Fruit fly (Drosophila melanogaster): ENCODE data around the gene CG18666.

The CG18666 gene

DNA sequence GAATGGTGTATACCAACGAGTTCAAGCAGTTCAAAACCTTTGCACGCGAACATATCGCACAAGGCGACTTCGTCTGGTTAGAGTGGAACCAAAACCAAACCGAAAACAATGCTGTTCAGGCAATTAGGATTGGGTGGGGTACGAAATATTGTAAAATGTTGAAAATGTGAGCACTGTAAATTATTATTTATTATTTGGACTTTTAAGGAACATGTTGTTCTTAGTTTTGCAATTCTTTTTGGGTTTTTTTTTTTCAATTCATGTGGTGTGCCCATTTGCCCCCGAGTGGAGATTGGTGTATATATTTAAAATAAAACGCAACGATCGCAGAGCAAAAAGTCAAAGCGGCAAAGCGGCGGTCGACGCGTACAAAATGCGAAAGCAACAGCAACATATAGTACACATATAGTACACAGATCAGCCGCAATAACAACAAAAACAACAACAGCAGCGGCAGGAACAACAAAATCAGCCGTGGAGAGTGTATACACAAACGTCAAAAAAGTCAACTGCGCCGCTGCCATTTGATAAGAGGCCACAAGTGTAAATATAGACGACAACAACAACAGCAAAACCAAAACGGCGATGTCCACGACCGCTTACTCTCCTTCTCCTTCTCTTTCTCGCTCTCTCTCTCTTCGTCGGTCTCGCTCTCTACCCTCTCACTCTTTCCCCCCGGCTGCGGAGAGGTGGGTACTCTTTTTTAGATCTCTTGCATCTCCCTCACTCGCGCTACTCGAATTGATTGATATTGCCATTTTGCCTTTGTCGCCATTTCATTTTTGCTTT lies 10.3 kb downstream of the CG18666 start (continued):
- TF ChIP-seq CG8290 (GFP tag; optimal IDR thresholded peaks at IDR 0.05) (no peak), CG8290 (tag; optimal IDR thresholded peaks at IDR 0.05) (peak in 1 of 2 experiments; percentile 41), emc (GFP tag; optimal IDR thresholded peaks at IDR 0.05) (no peak), zfh2 (GFP tag; optimal IDR thresholded peaks at IDR 0.05) (peak; percentile 6), dati (GFP tag; IDR thresholded peaks at IDR 0.05) (no peak), Pdp1 (GFP tag; optimal IDR thresholded peaks at IDR 0.05) (peak in 1 of 2 experiments; percentile 28), vfl (GFP tag; optimal IDR thresholded peaks at IDR 0.05) (no peak), tio (GFP tag; optimal IDR thresholded peaks at IDR 0.05) (peak; percentile 45), chm (GFP tag; IDR thresholded peaks at IDR 0.05) (peak; percentile 74), jing (GFP tag; optimal IDR thresholded peaks at IDR 0.05) (no peak), CG18599 (GFP tag; optimal IDR thresholded peaks at IDR 0.05) (peak; percentile 57), Optix (GFP tag; IDR thresholded peaks at IDR 0.05) (no peak), yki (optimal IDR thresholded peaks at IDR 0.05) (peak; percentile 32), lola (GFP tag; optimal IDR thresholded peaks at IDR 0.05) (peak in 1 of 3 experiments; percentile 40), Atf-2 (GFP tag; optimal IDR thresholded peaks at IDR 0.05) (peak; percentile 3), Bteb2 (GFP tag; optimal IDR thresholded peaks at IDR 0.05) (no peak), slbo (GFP tag; IDR thresholded peaks at IDR 0.05) (peak; percentile 64), sug (tag; optimal IDR thresholded peaks at IDR 0.05) (peak; percentile 63), dmrt11E (tag; optimal IDR thresholded peaks at IDR 0.05) (peak; percentile 28), CG12744 (GFP tag; optimal IDR thresholded peaks at IDR 0.05) (peak; percentile 1), lab (GFP tag; optimal IDR thresholded peaks at IDR 0.05) (peak; percentile 69), Usf (GFP tag; optimal IDR thresholded peaks at IDR 0.05) (no peak), odd (GFP tag; optimal IDR thresholded peaks at IDR 0.05) (peak; percentile 60), CG32772 (GFP tag; IDR thresholded peaks at IDR 0.05) (no peak), fd96Cb (tag; optimal IDR thresholded peaks at IDR 0.05) (no peak), CG1233 (GFP tag; optimal IDR thresholded peaks at IDR 0.05) (peak; percentile 61), CG8089 (GFP tag; optimal IDR thresholded peaks at IDR 0.05) (peak; percentile 17), Atf6 (GFP tag; IDR thresholded peaks at IDR 0.05) (peak; percentile 31; the same call in 1 of the 2 replicates), hbn (GFP tag; IDR thresholded peaks at IDR 0.05; ENCODE audit: partially characterized antibody) (no peak), CG6683 (GFP tag; optimal IDR thresholded peaks at IDR 0.05) (peak; percentile 22), Adf1 (GFP tag; IDR thresholded peaks at IDR 0.05) (peak; percentile 71), Fer3 (tag; optimal IDR thresholded peaks at IDR 0.05) (peak; percentile 21), ind (GFP tag; optimal IDR thresholded peaks at IDR 0.05) (peak; percentile 25), nom (GFP tag; optimal IDR thresholded peaks at IDR 0.05) (peak; percentile 49), crp (GFP tag; optimal IDR thresholded peaks at IDR 0.05) (peak in 1 of 2 experiments; percentile 10), Fer1 (GFP tag; optimal IDR thresholded peaks at IDR 0.05) (peak; percentile 43), CG11696 (GFP tag; IDR thresholded peaks at IDR 0.05) (peak; percentile 80), CG2678 (tag; optimal IDR thresholded peaks at IDR 0.05) (peak; percentile 68), chinmo (GFP tag; IDR thresholded peaks at IDR 0.05; ENCODE audit: partially characterized antibody) (peak; percentile 71; the same call in 1 of the 4 replicates), esg (GFP tag; conservative IDR thresholded peaks at IDR 0.05) (no peak), CG13424 (tag; optimal IDR thresholded peaks at IDR 0.05) (peak; percentile 30), Meics (GFP tag; optimal IDR thresholded peaks at IDR 0.05) (peak; percentile 28), pan (optimal IDR thresholded peaks at IDR 0.05) (no peak), pan (GFP tag; optimal IDR thresholded peaks at IDR 0.05 in 1 of 2, IDR thresholded peaks at IDR 0.05 in 1 of 2) (peak in 1 of 2 experiments; percentile 14), CG9876 (GFP tag; optimal IDR thresholded peaks at IDR 0.05) (no peak)

Data from whole organism, embryonic.